Fruit fly (Drosophila melanogaster): ENCODE data around the gene hdm.

The hdm gene

dm6 chrX:7969188-7969829, 49.4 kb upstream of the hdm start (continued):
- TF ChIP-seq CG18599 (GFP tag; optimal IDR thresholded peaks at IDR 0.05), result peak; percentile 18
- TF ChIP-seq NK7.1 (GFP tag; optimal IDR thresholded peaks at IDR 0.05), result no peak
- TF ChIP-seq Jarid2 (GFP tag; optimal IDR thresholded peaks at IDR 0.05), result peak; percentile 67
- TF ChIP-seq CG8924 (tag; optimal IDR thresholded peaks at IDR 0.05), result peak; percentile 16
- TF ChIP-seq CG2712 (tag; optimal IDR thresholded peaks at IDR 0.05), result peak; percentile 49
- TF ChIP-seq phol (tag; optimal IDR thresholded peaks at IDR 0.05), result peak; percentile 34
- TF ChIP-seq HLHmδ (GFP tag; optimal IDR thresholded peaks at IDR 0.05), result peak; percentile 32
- peak; percentile 34 for TF ChIP-seq nerfin-1 (tag; optimal IDR thresholded peaks at IDR 0.05)
- TF ChIP-seq CG17186 (GFP tag; optimal IDR thresholded peaks at IDR 0.05), result peak; percentile 15
- no peak for TF ChIP-seq gro (GFP tag; optimal IDR thresholded peaks at IDR 0.05)
- peak; percentile 11 for TF ChIP-seq CG15269 (tag; optimal IDR thresholded peaks at IDR 0.05)
- peak in 1 of 2 experiments; percentile 24 for TF ChIP-seq crp (GFP tag; optimal IDR thresholded peaks at IDR 0.05)
- TF ChIP-seq CG31224 (GFP tag; IDR thresholded peaks at IDR 0.05), result no peak
- TF ChIP-seq dmrt11E (tag; optimal IDR thresholded peaks at IDR 0.05), result peak; percentile 3
- TF ChIP-seq Elba2 (GFP tag; optimal IDR thresholded peaks at IDR 0.05), result no peak
- peak; percentile 10 for TF ChIP-seq lilli (GFP tag; optimal IDR thresholded peaks at IDR 0.05)
- no peak for TF ChIP-seq unc-4 (GFP tag; IDR thresholded peaks at IDR 0.05; ENCODE audit: partially characterized antibody)
- TF ChIP-seq trem (tag; optimal IDR thresholded peaks at IDR 0.05), result peak; percentile 19
- no peak for TF ChIP-seq Nf-YB (GFP tag; optimal IDR thresholded peaks at IDR 0.05)
- no peak for TF ChIP-seq ap (GFP tag; IDR thresholded peaks at IDR 0.05)
- peak; percentile 57 for TF ChIP-seq nom (GFP tag; optimal IDR thresholded peaks at IDR 0.05)
- TF ChIP-seq sug (tag; optimal IDR thresholded peaks at IDR 0.05), result peak; percentile 24
- TF ChIP-seq CG11093 (GFP tag; IDR thresholded peaks at IDR 0.05), result no peak
- TF ChIP-seq Pdp1 (GFP tag; optimal IDR thresholded peaks at IDR 0.05), result peak in 1 of 2 experiments; percentile 22
- TF ChIP-seq CG12769 (tag; optimal IDR thresholded peaks at IDR 0.05), result peak; percentile 56
- TF ChIP-seq disco-r (GFP tag; optimal IDR thresholded peaks at IDR 0.05), result no peak
- no peak for TF ChIP-seq CG11695 (GFP tag; IDR thresholded peaks at IDR 0.05)
- TF ChIP-seq CG14014 (GFP tag; IDR thresholded peaks at IDR 0.05), result no peak
- TF ChIP-seq Nf-YC (tag; optimal IDR thresholded peaks at IDR 0.05), result peak; percentile 19
- TF ChIP-seq grn (GFP tag; optimal IDR thresholded peaks at IDR 0.05), result peak; percentile 38
- no peak for TF ChIP-seq da (GFP tag; optimal IDR thresholded peaks at IDR 0.05)
- TF ChIP-seq CG13424 (tag; optimal IDR thresholded peaks at IDR 0.05), result peak; percentile 44
- no peak for TF ChIP-seq Poxn (GFP tag; IDR thresholded peaks at IDR 0.05)
- TF ChIP-seq CG32532 (GFP tag; IDR thresholded peaks at IDR 0.05), result 0 out of 2 replicates have a peak, but pooled peaks have one; percentile 6
- peak; percentile 52; the same call in 1 of the 2 replicates for TF ChIP-seq chm (GFP tag; IDR thresholded peaks at IDR 0.05)
- TF ChIP-seq Atf6 (GFP tag; IDR thresholded peaks at IDR 0.05), result no peak
- TF ChIP-seq nmo (GFP tag; optimal IDR thresholded peaks at IDR 0.05), result peak; percentile 44
- no peak for TF ChIP-seq HmgD (GFP tag; optimal IDR thresholded peaks at IDR 0.05)
- no peak for TF ChIP-seq CG11456 (GFP tag; IDR thresholded peaks at IDR 0.05)
- TF ChIP-seq CG1233 (GFP tag; optimal IDR thresholded peaks at IDR 0.05), result no peak
- 0 out of 3 replicates have a peak, but pooled peaks have one; percentile 17 for TF ChIP-seq zfh1 (GFP tag; IDR thresholded peaks at IDR 0.05)
- peak; percentile 57 for TF ChIP-seq Myb (GFP tag; optimal IDR thresholded peaks at IDR 0.05)
- no peak for TF ChIP-seq eyg (GFP tag; optimal IDR thresholded peaks at IDR 0.05)
- no peak for TF ChIP-seq CG34376 (GFP tag; optimal IDR thresholded peaks at IDR 0.05)
- TF ChIP-seq Hr39 (optimal IDR thresholded peaks at IDR 0.05), result no peak
- no peak for TF ChIP-seq usp (GFP tag; optimal IDR thresholded peaks at IDR 0.05)
- peak; percentile 39; the same call in 1 of the 2 replicates for TF ChIP-seq vvl (GFP tag; IDR thresholded peaks at IDR 0.05)
- peak; percentile 41 for TF ChIP-seq pzg (GFP tag; optimal IDR thresholded peaks at IDR 0.05)
- no peak for TF ChIP-seq danr (GFP tag; IDR thresholded peaks at IDR 0.05)
- TF ChIP-seq CG9797 (GFP tag; optimal IDR thresholded peaks at IDR 0.05), result no peak
